Worm (Caenorhabditis elegans) whole organism, L1 larva: Measurements from ENCODE around the gene srh-299.

Source experiments
- aha-1 ChIP-seq: fragments of 150-350 bp; optimal IDR thresholded peaks from 2 replicates; lab custom pipeline; 2014; ENCODE audit warnings: missing biosample characterization, missing genetic modification characterization
- alr-1 ChIP-seq: fragments of 200-800 bp; sonication (Bioruptor generic); optimal IDR thresholded peaks from 2 replicates; lab custom pipeline; 2018; ENCODE audit warnings: borderline replicate concordance, mild to moderate bottlenecking, missing genetic modification characterization, missing compliant biosample characterization
- aly-2 ChIP-seq: fragments of 150-350 bp; optimal IDR thresholded peaks from 2 replicates; lab custom pipeline; 2014; ENCODE audit warnings: missing biosample characterization, missing genetic modification characterization
- ama-1 ChIP-seq: fragments of 150-350 bp; optimal IDR thresholded peaks from 2 replicates; lab custom pipeline; 2014
- ceh-63 ChIP-seq: fragments of 200-800 bp; sonication (Bioruptor generic); optimal IDR thresholded peaks from 2 replicates; lab custom pipeline; 2018; ENCODE audit warnings: mild to moderate bottlenecking, missing genetic modification characterization, missing compliant biosample characterization
- ceh-82 ChIP-seq, 3 experiments: fragments of 150-350 bp in 1 of 3; sonication (generic microtip) in 2 of 3; optimal IDR thresholded peaks; 2 replicates each; lab custom pipeline; 2014 to 2017; ENCODE audit warnings: missing biosample characterization in 3 of 3, missing genetic modification characterization in 3 of 3
- ceh-88 ChIP-seq: fragments of 200-800 bp; sonication (Bioruptor generic); IDR thresholded peaks from 2 replicates; pipeline ENCODE4 v1.3.6; 2022; ENCODE audit warnings: missing genetic modification characterization, missing compliant biosample characterization
- ceh-90 ChIP-seq: sonication (generic microtip); optimal IDR thresholded peaks from 2 replicates; lab custom pipeline; 2016; ENCODE audit warnings: missing genetic modification characterization, missing compliant biosample characterization
- ces-1 ChIP-seq: fragments of 150-350 bp; optimal IDR thresholded peaks from 2 replicates; lab custom pipeline; 2014; ENCODE audit warnings: missing biosample characterization, missing genetic modification reagents, missing genetic modification characterization
- dsc-1 ChIP-seq: sonication (generic microtip); optimal IDR thresholded peaks from 2 replicates; lab custom pipeline; 2016; ENCODE audit warnings: mild to moderate bottlenecking, missing genetic modification characterization, missing compliant biosample characterization
- efl-1 ChIP-seq, 4 experiments: fragments of 150-350 bp; optimal IDR thresholded peaks in 3 of 4; peaks in 1 of 4; 1 replicate in 1 of 4; 2 replicates in 3 of 4; lab custom pipeline; 2014; ENCODE audit warnings: missing biosample characterization in 2 of 4, missing genetic modification characterization in 2 of 4, missing genetic modification reagents in 2 of 4
- efl-3 ChIP-seq: fragments of 200-800 bp; sonication (Bioruptor generic); optimal IDR thresholded peaks from 2 replicates; lab custom pipeline; 2018; ENCODE audit warnings: mild to moderate bottlenecking, missing genetic modification characterization, missing compliant biosample characterization
- egl-27 ChIP-seq, 2 experiments: fragments of 150-350 bp in 1 of 2; sonication (generic microtip); optimal IDR thresholded peaks; 3 replicates each; lab custom pipeline; 2017 to 2018; ENCODE audit warnings: missing biosample characterization in 2 of 2, missing genetic modification characterization in 2 of 2, missing genetic modification reagents in 2 of 2
- elt-3 ChIP-seq, 6 experiments: fragments of 150-350 bp in 1 of 6; sonication (generic microtip); optimal IDR thresholded peaks; 2 replicates each; lab custom pipeline; 2017 to 2018; ENCODE audit warnings: missing biosample characterization in 6 of 6, missing genetic modification characterization in 6 of 6, inconsistent platforms in 1 of 6
- ets-5 ChIP-seq: fragments of 200-800 bp; sonication (Bioruptor generic); IDR thresholded peaks from 2 replicates; pipeline ENCODE4 v1.3.6; 2022; ENCODE audit warnings: missing genetic modification characterization, missing compliant biosample characterization
- fkh-8 ChIP-seq: sonication (generic microtip); optimal IDR thresholded peaks from 2 replicates; lab custom pipeline; 2016; ENCODE audit warnings: mild to moderate bottlenecking, missing genetic modification characterization, missing compliant biosample characterization
- fos-1 ChIP-seq: fragments of 150-350 bp; optimal IDR thresholded peaks from 2 replicates; lab custom pipeline; 2014; ENCODE audit warnings: missing biosample characterization, missing genetic modification characterization
- hlh-17 ChIP-seq: fragments of 200-800 bp; sonication (Bioruptor generic); optimal IDR thresholded peaks from 2 replicates; lab custom pipeline; 2018; ENCODE audit warnings: missing genetic modification characterization, mild to moderate bottlenecking, missing compliant biosample characterization, moderate library complexity, borderline replicate concordance
- hlh-4 ChIP-seq: sonication (generic microtip); optimal IDR thresholded peaks from 2 replicates; lab custom pipeline; 2016; ENCODE audit warnings: mild to moderate bottlenecking, missing genetic modification characterization, missing compliant biosample characterization
- lin-14 ChIP-seq: fragments of 200-800 bp; sonication (Bioruptor generic); optimal IDR thresholded peaks from 2 replicates; lab custom pipeline; 2018; ENCODE audit warnings: mild to moderate bottlenecking, missing genetic modification characterization, moderate library complexity, missing compliant biosample characterization
- lin-15B ChIP-seq: fragments of 150-350 bp; sonication (generic microtip); optimal IDR thresholded peaks from 3 replicates; lab custom pipeline; 2014; ENCODE audit warnings: missing biosample characterization, missing genetic modification characterization
- lin-35 ChIP-seq, 2 experiments: fragments of 150-350 bp; optimal IDR thresholded peaks; 2 replicates each; lab custom pipeline; 2014; ENCODE audit warnings: missing biosample characterization in 2 of 2, missing genetic modification characterization in 2 of 2, missing genetic modification reagents in 2 of 2
- lsy-2 ChIP-seq, 2 experiments: fragments of 150-350 bp; optimal IDR thresholded peaks; 2 replicates each; lab custom pipeline; 2014; ENCODE audit warnings: missing biosample characterization in 2 of 2, missing genetic modification characterization in 2 of 2
- mab-9 ChIP-seq: fragments of 200-800 bp; sonication (Bioruptor generic); IDR thresholded peaks from 2 replicates; pipeline ENCODE4 v1.3.6; 2022; ENCODE audit warnings: missing genetic modification reagents, missing genetic modification characterization, missing compliant biosample characterization
- mef-2 ChIP-seq: fragments of 150-350 bp; optimal IDR thresholded peaks from 2 replicates; lab custom pipeline; 2014; ENCODE audit warnings: missing biosample characterization, missing genetic modification characterization
- mep-1 ChIP-seq: fragments of 150-350 bp; optimal IDR thresholded peaks from 2 replicates; lab custom pipeline; 2014; ENCODE audit warnings: missing biosample characterization, missing genetic modification characterization
- nhr-11 ChIP-seq: fragments of 150-350 bp; optimal IDR thresholded peaks from 2 replicates; lab custom pipeline; 2014; ENCODE audit warnings: missing biosample characterization, missing genetic modification characterization
- nhr-12 ChIP-seq: sonication (generic microtip); optimal IDR thresholded peaks from 2 replicates; lab custom pipeline; 2017; ENCODE audit warnings: missing biosample characterization, missing genetic modification characterization
- nhr-19 ChIP-seq: fragments of 200-800 bp; sonication (Bioruptor generic); conservative IDR thresholded peaks from 2 replicates; pipeline ENCODE4 v1.3.6; 2022; ENCODE audit warnings: missing genetic modification characterization, missing compliant biosample characterization
- nhr-237 ChIP-seq: fragments of 150-350 bp; optimal IDR thresholded peaks from 2 replicates; lab custom pipeline; 2014; ENCODE audit warnings: missing biosample characterization, missing genetic modification characterization
- nhr-28 ChIP-seq: fragments of 150-350 bp; optimal IDR thresholded peaks from 2 replicates; lab custom pipeline; 2014; ENCODE audit warnings: missing biosample characterization, missing genetic modification characterization
- nhr-76 ChIP-seq: sonication (generic microtip); optimal IDR thresholded peaks from 2 replicates; lab custom pipeline; 2017; ENCODE audit warnings: missing biosample characterization, missing genetic modification characterization
- nhr-77 ChIP-seq: fragments of 150-350 bp; optimal IDR thresholded peaks from 2 replicates; lab custom pipeline; 2014; ENCODE audit warnings: missing biosample characterization, missing genetic modification characterization
- nhr-84 ChIP-seq: sonication (generic microtip); optimal IDR thresholded peaks from 2 replicates; lab custom pipeline; 2017; ENCODE audit warnings: missing biosample characterization, missing genetic modification characterization
- nhr-85 ChIP-seq: sonication (generic microtip); peaks from one replicate; lab custom pipeline; 2016; ENCODE audit warnings: missing genetic modification characterization, inconsistent platforms, missing compliant biosample characterization
- pag-3 ChIP-seq: sonication (generic microtip); optimal IDR thresholded peaks from 2 replicates; lab custom pipeline; 2017; ENCODE audit warnings: missing genetic modification characterization, mild to moderate bottlenecking, missing compliant biosample characterization, antibody characterized with exemption, borderline replicate concordance; ENCODE audit not compliant: insufficient read depth
- pax-3 ChIP-seq: fragments of 200-800 bp; sonication (Bioruptor generic); optimal IDR thresholded peaks from 2 replicates; lab custom pipeline; 2018; ENCODE audit warnings: mild to moderate bottlenecking, missing genetic modification characterization, moderate library complexity, missing compliant biosample characterization
- pqm-1 ChIP-seq: sonication (generic microtip); optimal IDR thresholded peaks from 3 replicates; lab custom pipeline; 2017; ENCODE audit warnings: missing biosample characterization, missing genetic modification characterization
- snpc-4 ChIP-seq: fragments of 150-350 bp; optimal IDR thresholded peaks from 2 replicates; lab custom pipeline; 2014; ENCODE audit warnings: missing biosample characterization, missing genetic modification characterization
- sptf-1 ChIP-seq: fragments of 150-350 bp; optimal IDR thresholded peaks from 2 replicates; lab custom pipeline; 2014; ENCODE audit warnings: missing biosample characterization, missing genetic modification characterization
- sup-37 ChIP-seq: fragments of 200-800 bp; sonication (Bioruptor generic); optimal IDR thresholded peaks from 2 replicates; lab custom pipeline; 2018; ENCODE audit warnings: mild to moderate bottlenecking, missing genetic modification characterization, missing compliant biosample characterization
- swsn-7 ChIP-seq: sonication (generic microtip); optimal IDR thresholded peaks from 2 replicates; lab custom pipeline; 2016; ENCODE audit warnings: missing genetic modification characterization, missing compliant biosample characterization
- tbx-2 ChIP-seq: sonication (generic microtip); optimal IDR thresholded peaks from 2 replicates; lab custom pipeline; 2016; ENCODE audit warnings: missing genetic modification characterization, missing compliant biosample characterization
- tlp-1 ChIP-seq: fragments of 150-350 bp; optimal IDR thresholded peaks from 2 replicates; lab custom pipeline; 2014; ENCODE audit warnings: missing biosample characterization, missing genetic modification characterization
- unc-130 ChIP-seq: fragments of 150-350 bp; optimal IDR thresholded peaks from 2 replicates; lab custom pipeline; 2017; ENCODE audit warnings: missing biosample characterization, missing genetic modification characterization, inconsistent platforms
- unc-62 ChIP-seq: fragments of 150-350 bp; optimal IDR thresholded peaks from 2 replicates; lab custom pipeline; 2014; ENCODE audit warnings: missing biosample characterization, missing genetic modification reagents, missing genetic modification characterization
- unc-86 ChIP-seq: sonication (generic microtip); optimal IDR thresholded peaks from 2 replicates; lab custom pipeline; 2016; ENCODE audit warnings: missing genetic modification characterization, missing compliant biosample characterization
- unc-98 ChIP-seq: fragments of 200-800 bp; sonication (Bioruptor generic); IDR thresholded peaks from 2 replicates; pipeline ENCODE4 v1.3.6; 2022; ENCODE audit warnings: missing genetic modification characterization, missing compliant biosample characterization
- vab-15 ChIP-seq: sonication (generic microtip); optimal IDR thresholded peaks from 2 replicates; lab custom pipeline; 2017; ENCODE audit warnings: missing genotype, mild to moderate bottlenecking, missing genetic modification characterization, missing compliant biosample characterization
- zag-1 ChIP-seq: fragments of 150-350 bp; optimal IDR thresholded peaks from 2 replicates; lab custom pipeline; 2014; ENCODE audit warnings: missing biosample characterization, missing genetic modification characterization
- zip-4 ChIP-seq: fragments of 200-800 bp; sonication (Bioruptor generic); optimal IDR thresholded peaks from 2 replicates; lab custom pipeline; 2018; ENCODE audit warnings: mild to moderate bottlenecking, missing genetic modification characterization, moderate library complexity, missing compliant biosample characterization
- ztf-11 ChIP-seq, 2 experiments: sonication (generic microtip); optimal IDR thresholded peaks; 2 replicates each; lab custom pipeline; 2016 to 2017; ENCODE audit warnings: missing genetic modification characterization in 2 of 2, missing biosample characterization in 1 of 2, missing compliant biosample characterization in 1 of 2
- ztf-4 ChIP-seq: fragments of 150-350 bp; optimal IDR thresholded peaks from 2 replicates; lab custom pipeline; 2014; ENCODE audit warnings: missing biosample characterization, missing genetic modification characterization

srh-299 gene

DNA sequence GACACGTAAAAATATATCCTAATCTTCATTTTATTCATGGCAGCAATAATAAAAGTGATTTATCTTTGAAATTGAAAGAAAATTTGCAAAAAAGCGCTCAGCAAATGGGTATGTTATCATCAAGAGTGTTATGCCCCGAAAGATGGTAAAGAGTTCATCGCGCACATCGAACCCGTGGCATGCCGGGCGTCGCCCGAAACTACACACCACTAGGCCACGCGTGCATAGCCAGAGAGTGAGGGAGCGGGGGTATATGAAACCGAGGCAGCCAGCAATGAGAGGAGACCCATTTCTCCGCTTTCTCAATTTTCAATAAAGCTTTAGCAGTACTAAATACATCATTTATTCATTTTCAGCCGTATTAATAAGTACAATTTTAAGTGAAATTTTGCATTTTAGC is 10.6 kb downstream of the srh-299 start:
- TF ChIP-seq snpc-4 (tag; lab: Kevin White, UChicago): peak; percentile 66
- TF ChIP-seq elt-3 (tag; optimal IDR thresholded peaks at IDR 0.05; lab: Kevin White, UChicago): peak in 1 of 6 experiments; percentile 29
- TF ChIP-seq mab-9 (GFP tag; lab: Robert Waterston, UW): peak; percentile 42; the same call in 1 of the 2 replicates
- TF ChIP-seq nhr-84 (tag; lab: Kevin White, UChicago): no peak
- 0 out of 2 replicates have a peak, but pooled peaks have one; percentile 11 for TF ChIP-seq ceh-88
- peak; percentile 7 for TF ChIP-seq ceh-63 (GFP tag; lab: Kevin White, UChicago)
- TF ChIP-seq unc-130 (tag; lab: Kevin White, UChicago): peak; percentile 35
- TF ChIP-seq aly-2 (tag; lab: Kevin White, UChicago): peak; percentile 44
- TF ChIP-seq tlp-1 (tag; lab: Kevin White, UChicago): no peak
- TF ChIP-seq unc-98 (GFP tag; lab: Robert Waterston, UW): no peak
- no peak for TF ChIP-seq sptf-1 (tag; lab: Kevin White, UChicago)
- no peak for TF ChIP-seq hlh-4
- TF ChIP-seq pag-3: no peak
- no peak for TF ChIP-seq vab-15 (tag; lab: Kevin White, UChicago)
- TF ChIP-seq fos-1 (tag; lab: Kevin White, UChicago): peak; percentile 48
- TF ChIP-seq aha-1: no peak
- TF ChIP-seq hlh-17: no peak
- no peak for TF ChIP-seq ets-5 (GFP tag; lab: Robert Waterston, UW)
- no peak for TF ChIP-seq ceh-90 (tag; lab: Kevin White, UChicago)
- TF ChIP-seq tbx-2 (tag; lab: Kevin White, UChicago): peak; percentile 56
- TF ChIP-seq ama-1: no peak
- TF ChIP-seq pqm-1: no peak
- peak; percentile 52 for TF ChIP-seq unc-86
- TF ChIP-seq lsy-2 (tag; optimal IDR thresholded peaks at IDR 0.05; lab: Kevin White, UChicago): peak; percentile 48 to 63
- peak; percentile 22 for TF ChIP-seq sup-37 (GFP tag; lab: Kevin White, UChicago)
- TF ChIP-seq zag-1 (tag; lab: Kevin White, UChicago): no peak
- TF ChIP-seq nhr-11 (tag; lab: Kevin White, UChicago): no peak
- TF ChIP-seq nhr-28 (tag; lab: Kevin White, UChicago): no peak
- TF ChIP-seq ceh-82 (tag; optimal IDR thresholded peaks at IDR 0.05; lab: Kevin White, UChicago): peak; percentile 22 to 85 (median 71)
- TF ChIP-seq ztf-11 (tag; optimal IDR thresholded peaks at IDR 0.05; lab: Kevin White, UChicago): peak in 1 of 2 experiments; percentile 34
- no peak for TF ChIP-seq unc-62 (GFP tag; lab: Kevin White, UChicago)
- TF ChIP-seq lin-35 (GFP tag; optimal IDR thresholded peaks at IDR 0.05; lab: Kevin White, UChicago): peak; percentile 52 to 82
- peak; percentile 58 for TF ChIP-seq pax-3 (tag; lab: Kevin White, UChicago)
- TF ChIP-seq dsc-1 (tag; lab: Kevin White, UChicago): peak; percentile 71
- no peak for TF ChIP-seq efl-3 (GFP tag; lab: Kevin White, UChicago)
- peak; percentile 18 for TF ChIP-seq zip-4
- peak; percentile 12 for TF ChIP-seq nhr-12 (tag; lab: Kevin White, UChicago)
- peak; percentile 79 for TF ChIP-seq nhr-85 (tag; lab: Kevin White, UChicago)
- TF ChIP-seq nhr-77 (tag; lab: Kevin White, UChicago): peak; percentile 53
- TF ChIP-seq mef-2 (tag; lab: Kevin White, UChicago): no peak
- TF ChIP-seq efl-1 (optimal IDR thresholded peaks at IDR 0.05; lab: Kevin White, UChicago): peak; percentile 52 to 66
- TF ChIP-seq efl-1 (GFP tag; optimal IDR thresholded peaks at IDR 0.05 in 1 of 2; lab: Kevin White, UChicago): peak; percentile 51 to 96
- TF ChIP-seq lin-14: no peak
- TF ChIP-seq egl-27 (tag; optimal IDR thresholded peaks at IDR 0.05; lab: Kevin White, UChicago): no peak
- TF ChIP-seq nhr-19 (GFP tag; lab: Robert Waterston, UW): peak; percentile 66
- TF ChIP-seq ztf-4 (tag; lab: Kevin White, UChicago): peak; percentile 8
- TF ChIP-seq nhr-76 (tag; lab: Kevin White, UChicago): no peak
- peak; percentile 61 for TF ChIP-seq mep-1
- TF ChIP-seq alr-1 (tag; lab: Kevin White, UChicago): no peak
- TF ChIP-seq swsn-7 (tag; lab: Kevin White, UChicago): peak; percentile 69
- TF ChIP-seq fkh-8 (tag; lab: Kevin White, UChicago): peak; percentile 86
- TF ChIP-seq nhr-237: no peak
- no peak for TF ChIP-seq ces-1 (GFP tag; lab: Kevin White, UChicago)
- no peak for TF ChIP-seq lin-15B (tag; lab: Kevin White, UChicago)
